Fruit fly (Drosophila melanogaster) whole organism, prepupa: ENCODE measurements around the gene S6kII.

Experiments used
- CG11294 ChIP-seq: fragments of 200-800 bp; sonication (Bioruptor generic); IDR thresholded peaks from 2 replicates; pipeline ENCODE4 v1.3.6; 2022; ENCODE audit warnings: missing biosample characterization, missing genetic modification characterization
- CG1621 ChIP-seq: fragments of 200-800 bp; sonication (Bioruptor generic); optimal IDR thresholded peaks from 3 replicates; lab custom pipeline; 2018; ENCODE audit warnings: missing biosample characterization, mild to moderate bottlenecking, missing genetic modification characterization
- CG16779 ChIP-seq: fragments of 200-800 bp; sonication (Bioruptor generic); optimal IDR thresholded peaks from 3 replicates; lab custom pipeline; 2017; ENCODE audit warnings: missing biosample characterization, mild to moderate bottlenecking, missing genetic modification characterization
- CG34406 ChIP-seq: fragments of 200-800 bp; sonication (Bioruptor generic); optimal IDR thresholded peaks from 3 replicates; lab custom pipeline; 2016; ENCODE audit warnings: missing biosample characterization, missing genetic modification characterization
- CG3919 ChIP-seq: fragments of 200-800 bp; sonication (Bioruptor generic); optimal IDR thresholded peaks from 3 replicates; lab custom pipeline; 2016; ENCODE audit warnings: missing biosample characterization, missing genetic modification characterization
- CG6854 ChIP-seq: fragments of 200-800 bp; sonication (Bioruptor generic); optimal IDR thresholded peaks from 2 replicates; lab custom pipeline; 2017; ENCODE audit warnings: missing biosample characterization, mild to moderate bottlenecking, missing genetic modification characterization
- CG8632 ChIP-seq: fragments of 200-800 bp; sonication (Bioruptor generic); optimal IDR thresholded peaks from 3 replicates; lab custom pipeline; 2016; ENCODE audit warnings: missing biosample characterization, missing genetic modification characterization
- Hr38 ChIP-seq: sonication (Bioruptor generic); optimal IDR thresholded peaks from 2 replicates; lab custom pipeline; 2016; ENCODE audit warnings: missing biosample characterization, missing genetic modification characterization
- Met ChIP-seq: fragments of 200-800 bp; sonication (Bioruptor generic); optimal IDR thresholded peaks from 3 replicates; lab custom pipeline; 2016; ENCODE audit warnings: missing biosample characterization, missing genetic modification characterization
- OdsH ChIP-seq: fragments of 200-800 bp; sonication (Bioruptor generic); optimal IDR thresholded peaks from 3 replicates; lab custom pipeline; 2016; ENCODE audit warnings: missing biosample characterization, missing genetic modification characterization
- acj6 ChIP-seq: fragments of 200-800 bp; sonication (Bioruptor generic); optimal IDR thresholded peaks from 3 replicates; lab custom pipeline; 2016; ENCODE audit warnings: missing biosample characterization, missing genetic modification characterization
- dsx ChIP-seq: fragments of 200-800 bp; optimal IDR thresholded peaks from 3 replicates; lab custom pipeline; 2019; ENCODE audit warnings: missing biosample characterization, mild to moderate bottlenecking, missing genetic modification characterization, moderate library complexity; ENCODE audit not compliant: poor library complexity, severe bottlenecking

DNA sequence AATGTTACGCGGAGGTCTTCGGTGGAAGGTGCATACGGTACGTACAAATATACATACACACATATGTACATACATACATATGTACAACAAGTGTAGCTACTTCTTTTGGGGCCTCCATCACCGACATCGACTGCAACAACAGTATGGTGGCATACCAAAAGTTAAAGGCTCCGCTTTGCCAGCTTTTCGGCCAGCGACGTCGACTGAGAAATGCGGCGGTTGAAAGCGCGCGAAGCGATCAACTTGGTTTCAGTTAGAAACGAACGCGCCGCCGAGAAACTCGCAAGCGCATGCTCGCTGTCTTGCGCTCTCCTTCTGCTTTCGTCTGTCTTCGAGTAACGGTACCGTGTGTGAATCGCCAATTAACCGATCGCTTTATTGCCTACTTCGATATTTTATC is 14.8 kb upstream of the S6kII start, which contains the start of gene CG17600:
- TF ChIP-seq CG3919 (GFP tag; lab: Kevin White, UChicago) = no peak
- no peak for TF ChIP-seq acj6
- no peak for TF ChIP-seq CG8632 (GFP tag; lab: Kevin White, UChicago)
- TF ChIP-seq CG16779 (tag; lab: Kevin White, UChicago) = no peak
- no peak for TF ChIP-seq Met (GFP tag; lab: Kevin White, UChicago)
- TF ChIP-seq OdsH (GFP tag; lab: Kevin White, UChicago) = no peak
- TF ChIP-seq CG1621 = no peak
- TF ChIP-seq CG6854 (GFP tag; lab: Kevin White, UChicago) = peak; percentile 56
- no peak for TF ChIP-seq dsx (GFP tag; lab: Kevin White, UChicago)
- TF ChIP-seq CG34406 (GFP tag; lab: Kevin White, UChicago) = no peak
- no peak for TF ChIP-seq CG11294 (GFP tag; lab: Robert Waterston, UW)
- no peak for TF ChIP-seq Hr38 (GFP tag; lab: Kevin White, UChicago)
